Fruit fly (Drosophila melanogaster) whole organism, embryonic: ENCODE measurements around the gene Polr2I.

Source experiments
- Asciz ChIP-seq: fragments of 200-800 bp; sonication (Bioruptor generic); optimal IDR thresholded peaks from 2 replicates; lab custom pipeline; 2017; ENCODE audit warnings: missing biosample characterization, mild to moderate bottlenecking, missing genetic modification characterization, missing genetic modification reagents
- B-H2 ChIP-seq: fragments of 200-800 bp; sonication (Bioruptor generic); optimal IDR thresholded peaks from 2 replicates; lab custom pipeline; 2018; ENCODE audit warnings: missing biosample characterization, mild to moderate bottlenecking, missing genetic modification characterization
- Blimp-1 ChIP-seq: fragments of 200-800 bp; sonication (Bioruptor generic); optimal IDR thresholded peaks from 3 replicates; lab custom pipeline; 2018; ENCODE audit warnings: missing biosample characterization, missing genetic modification characterization, mild to moderate bottlenecking, moderate library complexity, missing genetic modification reagents
- BtbVII ChIP-seq: fragments of 200-800 bp; sonication (Bioruptor generic); optimal IDR thresholded peaks from 3 replicates; lab custom pipeline; 2017; ENCODE audit warnings: missing biosample characterization, mild to moderate bottlenecking, missing genetic modification characterization
- CG10209 ChIP-seq: fragments of 200-800 bp; sonication (Bioruptor generic); optimal IDR thresholded peaks from 3 replicates; lab custom pipeline; 2017; ENCODE audit warnings: missing biosample characterization, mild to moderate bottlenecking, missing genetic modification characterization, missing genetic modification reagents
- CG10321 ChIP-seq: fragments of 200-800 bp; sonication (Bioruptor generic); IDR thresholded peaks from 2 replicates; pipeline ENCODE4 v1.3.6; 2022; ENCODE audit warnings: missing biosample characterization, missing genetic modification characterization
- CG10366 ChIP-seq: fragments of 200-800 bp; sonication (Bioruptor generic); IDR thresholded peaks from 2 replicates; pipeline ENCODE4 v1.3.6; 2022; ENCODE audit warnings: missing biosample characterization, missing genetic modification characterization
- CG12299 ChIP-seq: fragments of 200-800 bp; sonication (Bioruptor generic); optimal IDR thresholded peaks from 2 replicates; lab custom pipeline; 2018; ENCODE audit warnings: missing biosample characterization, mild to moderate bottlenecking, missing genetic modification characterization
- CG12391 ChIP-seq: fragments of 200-800 bp; sonication (Bioruptor generic); optimal IDR thresholded peaks from 3 replicates; lab custom pipeline; 2018; ENCODE audit warnings: missing biosample characterization, mild to moderate bottlenecking, missing genetic modification characterization, moderate library complexity
- CG12659 ChIP-seq: fragments of 200-800 bp; sonication (Bioruptor generic); optimal IDR thresholded peaks from 3 replicates; lab custom pipeline; 2017; ENCODE audit warnings: mild to moderate bottlenecking, missing biosample characterization, missing genetic modification reagents, missing genetic modification characterization
- CG13624 ChIP-seq: fragments of 200-800 bp; sonication (Bioruptor generic); optimal IDR thresholded peaks from 2 replicates; lab custom pipeline; 2016; ENCODE audit warnings: missing biosample characterization, missing genetic modification characterization
- CG13894 ChIP-seq: fragments of 200-800 bp; sonication (Bioruptor generic); optimal IDR thresholded peaks from 3 replicates; lab custom pipeline; 2018; ENCODE audit warnings: missing biosample characterization, mild to moderate bottlenecking, missing genetic modification characterization, moderate library complexity
- CG15073 ChIP-seq: fragments of 200-800 bp; sonication (Bioruptor generic); optimal IDR thresholded peaks from 2 replicates; lab custom pipeline; 2016; ENCODE audit warnings: missing biosample characterization, missing genetic modification characterization
- CG17802 ChIP-seq: fragments of 200-800 bp; sonication (Bioruptor generic); optimal IDR thresholded peaks from 2 replicates; lab custom pipeline; 2018; ENCODE audit warnings: missing biosample characterization, mild to moderate bottlenecking, missing genetic modification characterization, moderate library complexity
- CG18011 ChIP-seq: fragments of 200-800 bp; sonication (Bioruptor generic); optimal IDR thresholded peaks from 2 replicates; lab custom pipeline; 2017; ENCODE audit warnings: missing biosample characterization, missing genetic modification characterization, mild to moderate bottlenecking, moderate library complexity, missing genotype
- CG30431 ChIP-seq: fragments of 200-800 bp; sonication (Bioruptor generic); optimal IDR thresholded peaks from 2 replicates; lab custom pipeline; 2017; ENCODE audit warnings: missing biosample characterization, missing genetic modification characterization
- CG31365 ChIP-seq: fragments of 200-800 bp; sonication (Bioruptor generic); optimal IDR thresholded peaks from 2 replicates; lab custom pipeline; 2018; ENCODE audit warnings: missing biosample characterization, mild to moderate bottlenecking, missing genetic modification characterization
- CG32532 ChIP-seq: fragments of 200-800 bp; sonication (Bioruptor generic); IDR thresholded peaks from 2 replicates; pipeline ENCODE4 v1.3.6; 2022; ENCODE audit warnings: missing biosample characterization, missing genetic modification characterization
- CG32772 ChIP-seq: fragments of 200-800 bp; sonication (Bioruptor generic); IDR thresholded peaks from 2 replicates; pipeline ENCODE4 v1.3.6; 2022; ENCODE audit warnings: missing biosample characterization, missing genetic modification characterization
- CG4282 ChIP-seq: fragments of 200-800 bp; sonication (Bioruptor generic); optimal IDR thresholded peaks from 2 replicates; lab custom pipeline; 2016; ENCODE audit warnings: missing biosample characterization, missing genetic modification characterization
- CG6689 ChIP-seq: fragments of 200-800 bp; sonication (Bioruptor generic); IDR thresholded peaks from 2 replicates; pipeline ENCODE4 v1.3.6; 2022; ENCODE audit warnings: missing biosample characterization, missing genetic modification characterization
- CG7372 ChIP-seq: fragments of 200-800 bp; sonication (Bioruptor generic); IDR thresholded peaks from 2 replicates; pipeline ENCODE4 v1.3.6; 2022; ENCODE audit warnings: missing biosample characterization, missing genetic modification characterization
- CG9876 ChIP-seq: fragments of 200-800 bp; sonication (Bioruptor generic); optimal IDR thresholded peaks from 2 replicates; lab custom pipeline; 2016; ENCODE audit warnings: missing biosample characterization, missing genetic modification characterization
- Doc2 ChIP-seq: fragments of 200-800 bp; sonication (Bioruptor generic); IDR thresholded peaks from 2 replicates; pipeline ENCODE4 v1.3.6; 2022; ENCODE audit warnings: missing biosample characterization, missing genetic modification characterization
- H2.0 ChIP-seq: fragments of 200-800 bp; sonication (Bioruptor generic); IDR thresholded peaks from 2 replicates; pipeline ENCODE4 v1.3.6; 2022; ENCODE audit warnings: missing biosample characterization, missing genetic modification characterization
- Hmx ChIP-seq: fragments of 200-800 bp; sonication (Bioruptor generic); optimal IDR thresholded peaks from 2 replicates; lab custom pipeline; 2016; ENCODE audit warnings: missing biosample characterization, missing genetic modification characterization
- Med ChIP-seq: fragments of 200-800 bp; sonication (Bioruptor generic); peaks from one replicate; lab custom pipeline; 2016; ENCODE audit warnings: missing biosample characterization, missing genetic modification characterization, mild to moderate bottlenecking, inconsistent platforms, moderate library complexity
- NC2α ChIP-seq: fragments of 200-800 bp; sonication (Bioruptor generic); optimal IDR thresholded peaks from 2 replicates; lab custom pipeline; 2016; ENCODE audit warnings: missing biosample characterization, missing genetic modification characterization
- NC2β ChIP-seq: fragments of 200-800 bp; sonication (Bioruptor generic); optimal IDR thresholded peaks from 2 replicates; lab custom pipeline; 2016; ENCODE audit warnings: missing biosample characterization, missing genetic modification characterization
- Nf-YB ChIP-seq: fragments of 200-800 bp; sonication (Bioruptor generic); optimal IDR thresholded peaks from 3 replicates; lab custom pipeline; 2019; ENCODE audit warnings: missing biosample characterization, mild to moderate bottlenecking, missing genetic modification characterization, moderate library complexity
- Nf-YC ChIP-seq: fragments of 200-800 bp; optimal IDR thresholded peaks from 3 replicates; lab custom pipeline; 2019; ENCODE audit warnings: missing biosample characterization, mild to moderate bottlenecking, missing genetic modification characterization, moderate library complexity
- Pdp1 ChIP-seq, 2 experiments: fragments of 200-800 bp; sonication (Bioruptor generic); optimal IDR thresholded peaks; 3 replicates each; lab custom pipeline; 2016; ENCODE audit warnings: missing biosample characterization in 2 of 2, missing genetic modification characterization in 2 of 2, mild to moderate bottlenecking in 1 of 2, moderate library complexity in 1 of 2
- Sox100B ChIP-seq: fragments of 200-800 bp; sonication (Bioruptor generic); optimal IDR thresholded peaks from 3 replicates; lab custom pipeline; 2018; ENCODE audit warnings: missing biosample characterization, mild to moderate bottlenecking, missing genetic modification characterization
- Tbp ChIP-seq: fragments of >200 bp; optimal IDR thresholded peaks from 2 replicates; lab custom pipeline; 2018; ENCODE audit warnings: missing biosample characterization, missing genetic modification characterization
- aop ChIP-seq: fragments of 200-800 bp; sonication (Bioruptor generic); IDR thresholded peaks from 2 replicates; pipeline ENCODE4 v1.3.6; 2022; ENCODE audit warnings: missing biosample characterization, missing genetic modification characterization
- ash1 ChIP-seq: fragments of 200-800 bp; sonication (Bioruptor generic); optimal IDR thresholded peaks from 2 replicates; lab custom pipeline; 2018; ENCODE audit warnings: missing biosample characterization, mild to moderate bottlenecking, missing genetic modification characterization
- bsh ChIP-seq, 2 experiments: fragments of 200-800 bp; sonication (Bioruptor generic); optimal IDR thresholded peaks; 2 replicates each; lab custom pipeline; 2017 to 2018; ENCODE audit warnings: mild to moderate bottlenecking in 2 of 2, missing biosample characterization in 2 of 2, missing genetic modification characterization in 2 of 2, moderate library complexity in 1 of 2
- cad ChIP-seq: fragments of >200 bp; optimal IDR thresholded peaks from 2 replicates; lab custom pipeline; 2017; ENCODE audit warnings: missing biosample characterization, missing genetic modification characterization
- da ChIP-seq: fragments of 200-800 bp; sonication (Bioruptor generic); optimal IDR thresholded peaks from 2 replicates; lab custom pipeline; 2016; ENCODE audit warnings: missing biosample characterization, missing genetic modification characterization
- fd96Cb ChIP-seq: fragments of 200-800 bp; sonication (Bioruptor generic); optimal IDR thresholded peaks from 2 replicates; lab custom pipeline; 2018; ENCODE audit warnings: missing biosample characterization, mild to moderate bottlenecking, missing genetic modification characterization, moderate library complexity
- gem ChIP-seq: fragments of 200-800 bp; sonication (Bioruptor generic); optimal IDR thresholded peaks from 2 replicates; lab custom pipeline; 2019; ENCODE audit warnings: missing biosample characterization, mild to moderate bottlenecking, missing genetic modification characterization, moderate library complexity
- grau ChIP-seq: fragments of 200-800 bp; optimal IDR thresholded peaks from 3 replicates; lab custom pipeline; 2019; ENCODE audit warnings: missing biosample characterization, mild to moderate bottlenecking, missing genetic modification characterization, moderate library complexity
- gsb ChIP-seq: fragments of 200-800 bp; sonication (Bioruptor generic); IDR thresholded peaks from 2 replicates; pipeline ENCODE4 v1.3.6; 2022; ENCODE audit warnings: missing biosample characterization, missing genetic modification characterization
- kni ChIP-seq: fragments of 200-800 bp; sonication (Bioruptor generic); optimal IDR thresholded peaks from 3 replicates; lab custom pipeline; 2017; ENCODE audit warnings: mild to moderate bottlenecking, missing biosample characterization, missing genetic modification reagents, missing genetic modification characterization
- onecut ChIP-seq: fragments of 200-800 bp; sonication (Bioruptor generic); IDR thresholded peaks from 2 replicates; pipeline ENCODE4 v1.3.6; 2022; ENCODE audit warnings: missing biosample characterization, missing genetic modification characterization
- p53 ChIP-seq: fragments of 200-800 bp; sonication (Bioruptor generic); optimal IDR thresholded peaks from 2 replicates; lab custom pipeline; 2016; ENCODE audit warnings: missing biosample characterization, missing genetic modification characterization
- row ChIP-seq: fragments of 200-800 bp; sonication (Bioruptor generic); IDR thresholded peaks from 3 replicates; pipeline ENCODE4 v1.3.6; 2022; ENCODE audit warnings: missing biosample characterization, missing genetic modification characterization
- slou ChIP-seq: fragments of 200-800 bp; sonication (Bioruptor generic); optimal IDR thresholded peaks from 3 replicates; lab custom pipeline; 2016; ENCODE audit warnings: missing biosample characterization, missing genetic modification characterization
- trh ChIP-seq: fragments of 200-800 bp; sonication (Bioruptor generic); optimal IDR thresholded peaks from 2 replicates; lab custom pipeline; 2016; ENCODE audit warnings: missing biosample characterization, missing genetic modification characterization
- vfl ChIP-seq: fragments of 200-800 bp; sonication (Bioruptor generic); optimal IDR thresholded peaks from 2 replicates; lab custom pipeline; 2016; ENCODE audit warnings: missing biosample characterization, missing genetic modification characterization

The Polr2I gene

DNA sequence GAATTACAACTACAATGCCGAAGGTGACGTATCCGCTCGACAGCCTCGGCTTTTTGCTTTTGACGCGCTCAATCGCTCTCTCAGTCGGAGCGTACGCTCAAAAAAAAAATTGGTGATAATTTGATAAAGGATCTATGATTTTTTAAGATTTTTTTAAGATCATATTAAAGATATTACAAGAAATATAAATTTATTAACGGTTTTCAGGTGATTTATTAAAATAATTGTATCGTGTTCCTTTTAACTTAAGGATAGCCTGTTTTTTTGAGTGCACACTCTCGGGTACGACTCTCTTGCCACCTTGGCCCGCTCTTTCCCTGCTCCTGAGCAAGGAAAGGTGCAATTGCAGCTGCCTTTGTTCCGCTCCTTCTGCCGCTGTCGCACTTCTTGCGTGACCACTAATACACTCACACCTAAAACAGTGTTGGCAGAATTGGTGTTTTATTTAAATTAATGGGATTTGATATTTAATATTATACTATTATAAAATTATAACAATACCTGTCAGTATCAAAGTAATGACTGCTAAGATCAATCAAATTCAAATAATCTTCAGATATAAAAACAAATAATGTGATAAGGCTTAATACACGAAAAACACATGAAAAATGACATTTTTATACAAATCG lies 30.9 kb upstream of the Polr2I start (continued):
- TF ChIP-seq Asciz (GFP tag; lab: Kevin White, UChicago) (no peak), CG31365 (tag; lab: Kevin White, UChicago) (peak; percentile 14), CG32532 (peak; percentile 85), da (no peak), onecut (GFP tag; lab: Robert Waterston, UW) (peak; percentile 81), Hmx (GFP tag; lab: Kevin White, UChicago) (no peak), Doc2 (GFP tag; lab: Robert Waterston, UW) (no peak), CG12391 (peak; percentile 87), CG10209 (GFP tag; lab: Kevin White, UChicago) (peak; percentile 86), CG13624 (no peak), CG13894 (tag; lab: Kevin White, UChicago) (no peak), Blimp-1 (GFP tag; lab: Kevin White, UChicago) (no peak), CG12659 (GFP tag; lab: Kevin White, UChicago) (peak; percentile 65), CG17802 (tag; lab: Kevin White, UChicago) (peak; percentile 10), Med (GFP tag; lab: Kevin White, UChicago) (no peak), CG7372 (GFP tag; lab: Robert Waterston, UW) (peak; percentile 72), Nf-YB (GFP tag; lab: Kevin White, UChicago) (peak; percentile 67), grau (peak; percentile 83), Nf-YC (tag; lab: Kevin White, UChicago) (no peak), gem (tag; lab: Kevin White, UChicago) (peak; percentile 89), NC2α (no peak), bsh (GFP tag; optimal IDR thresholded peaks at IDR 0.05; lab: Kevin White, UChicago) (peak; percentile 79 to 94), CG10366 (GFP tag; lab: Robert Waterston, UW) (peak; percentile 74), CG9876 (no peak), CG12299 (tag; lab: Kevin White, UChicago) (peak; percentile 66), cad (GFP tag; lab: Kevin White, UChicago) (no peak), CG10321 (GFP tag; lab: Robert Waterston, UW) (no peak), p53 (GFP tag; lab: Kevin White, UChicago) (no peak), CG15073 (no peak), H2.0 (peak; percentile 81), CG30431 (peak; percentile 60), B-H2 (peak; percentile 22), slou (peak; percentile 2), kni (GFP tag; lab: Kevin White, UChicago) (no peak), CG4282 (GFP tag; lab: Kevin White, UChicago) (no peak), gsb (GFP tag; lab: Robert Waterston, UW) (peak; percentile 68), fd96Cb (tag; lab: Kevin White, UChicago) (peak; percentile 63), ash1 (GFP tag; lab: Kevin White, UChicago) (no peak), CG32772 (GFP tag; lab: Robert Waterston, UW) (peak; percentile 70), vfl (GFP tag; lab: Kevin White, UChicago) (peak; percentile 46), aop (no peak), CG6689 (GFP tag; lab: Robert Waterston, UW) (peak; percentile 91), trh (GFP tag; lab: Kevin White, UChicago) (peak; percentile 49), CG18011 (peak; percentile 33), row (GFP tag; lab: Robert Waterston, UW) (peak; percentile 90), Sox100B (GFP tag; lab: Kevin White, UChicago) (no peak), Tbp (no peak), Pdp1 (GFP tag; optimal IDR thresholded peaks at IDR 0.05; lab: Kevin White, UChicago) (peak in 1 of 2 experiments; percentile 41), NC2β (GFP tag; lab: Kevin White, UChicago) (peak; percentile 3), BtbVII (peak; percentile 50)
